Fruit fly (Drosophila melanogaster) S2 (cell line): Measurements from ENCODE around the gene FoxL1.

ENCODE experiments used
- CG8478 ChIP-seq: fragments of >200 bp; optimal IDR thresholded peaks from 2 replicates; lab custom pipeline; 2018
- CTCF ChIP-seq, 2 experiments: fragments of >200 bp; optimal IDR thresholded peaks; 2 replicates each; lab custom pipeline; 2018

dm6 chr3L:4056812-4057211 is 38.1 kb downstream of the FoxL1 start:
- no peak for TF ChIP-seq CG8478 (lab: Kevin White, UChicago)
- TF ChIP-seq CTCF (optimal IDR thresholded peaks at IDR 0.05; lab: Kevin White, UChicago) = no peak
